Worm (Caenorhabditis elegans): ENCODE data around the gene C49C8.8.

DNA sequence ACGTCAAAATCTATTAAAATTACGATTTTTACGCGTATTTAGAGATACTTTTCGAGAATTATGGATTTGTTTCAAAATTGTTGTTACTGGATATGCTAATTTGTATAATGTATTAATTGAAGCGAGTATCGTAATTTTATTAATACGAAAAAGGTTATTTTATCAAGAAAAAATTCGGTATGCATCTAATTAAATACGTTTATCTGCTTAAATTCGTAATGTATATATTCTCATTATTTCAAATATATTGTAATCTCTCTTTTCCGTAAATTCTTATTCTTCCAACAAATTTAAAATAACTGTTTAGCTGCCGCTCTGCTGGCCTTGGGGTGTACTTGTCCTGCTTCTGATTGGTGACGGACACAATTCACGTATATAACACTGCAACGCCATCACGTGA, 20.9 kb upstream of the C49C8.8 start, which contains the start of gene dgk-4:
- TF ChIP-seq unc-39 (tag; optimal IDR thresholded peaks at IDR 0.05) (no peak), elt-1 (tag; optimal IDR thresholded peaks at IDR 0.05; ENCODE audit: borderline replicate concordance, insufficient read depth) (no peak), nhr-237 (tag; optimal IDR thresholded peaks at IDR 0.05) (no peak), ztf-11 (tag; optimal IDR thresholded peaks at IDR 0.05) (no peak), lsy-2 (tag; optimal IDR thresholded peaks at IDR 0.05) (no peak), nhr-12 (tag; optimal IDR thresholded peaks at IDR 0.05) (no peak), nhr-28 (tag; optimal IDR thresholded peaks at IDR 0.05) (no peak), unc-62 (GFP tag; optimal IDR thresholded peaks at IDR 0.05) (no peak), pha-4 (tag; optimal IDR thresholded peaks at IDR 0.05) (no peak), lin-13 (tag; optimal IDR thresholded peaks at IDR 0.05) (no peak), nhr-76 (tag; optimal IDR thresholded peaks at IDR 0.05) (no peak), elt-3 (tag; optimal IDR thresholded peaks at IDR 0.05) (no peak), snpc-4 (tag; optimal IDR thresholded peaks at IDR 0.05) (no peak)

Data from whole organism, mixed stage, embryonic.